Worm (Caenorhabditis elegans) whole organism, L3 larva: ENCODE data around the gene C52E4.7.

Experiments
- R02D3.7 ChIP-seq: fragments of 150-350 bp; optimal IDR thresholded peaks from 2 replicates; lab custom pipeline; 2014; ENCODE audit warnings: missing biosample characterization, missing genetic modification characterization
- ZK546.5 ChIP-seq: sonication (generic microtip); optimal IDR thresholded peaks from 2 replicates; lab custom pipeline; 2017; ENCODE audit warnings: missing biosample characterization, missing genetic modification characterization
- aly-2 ChIP-seq: fragments of 150-350 bp; optimal IDR thresholded peaks from 2 replicates; lab custom pipeline; 2014; ENCODE audit warnings: missing biosample characterization, missing genetic modification characterization
- ama-1 ChIP-seq: fragments of 150-350 bp; optimal IDR thresholded peaks from 2 replicates; lab custom pipeline; 2018
- fos-1 ChIP-seq: fragments of 150-350 bp; optimal IDR thresholded peaks from 2 replicates; lab custom pipeline; 2014; ENCODE audit warnings: missing biosample characterization, missing genetic modification characterization
- jun-1 ChIP-seq: fragments of 150-350 bp; optimal IDR thresholded peaks from 2 replicates; lab custom pipeline; 2014; ENCODE audit warnings: missing biosample characterization, missing genetic modification reagents, missing genetic modification characterization
- lin-39 ChIP-seq: fragments of 150-350 bp; optimal IDR thresholded peaks from 2 replicates; lab custom pipeline; 2018; ENCODE audit warnings: missing biosample characterization, missing genetic modification reagents, missing genetic modification characterization
- lsy-12 ChIP-seq: sonication (generic microtip); optimal IDR thresholded peaks from 2 replicates; lab custom pipeline; 2016; ENCODE audit warnings: mild to moderate bottlenecking, missing genetic modification characterization, missing compliant biosample characterization
- nhr-76 ChIP-seq: fragments of 150-350 bp; sonication (generic microtip); optimal IDR thresholded peaks from 5 replicates; lab custom pipeline; 2014; ENCODE audit warnings: missing biosample characterization, missing genetic modification characterization
- pha-4 ChIP-seq: fragments of 150-350 bp; optimal IDR thresholded peaks from 2 replicates; lab custom pipeline; 2014; ENCODE audit warnings: missing biosample characterization, missing genetic modification reagents, missing genetic modification characterization
- tbx-2 ChIP-seq: sonication (generic microtip); optimal IDR thresholded peaks from 2 replicates; lab custom pipeline; 2016; ENCODE audit warnings: mild to moderate bottlenecking, missing genetic modification characterization, missing compliant biosample characterization
- ztf-11 ChIP-seq: fragments of 150-350 bp; optimal IDR thresholded peaks from 2 replicates; lab custom pipeline; 2014; ENCODE audit warnings: missing biosample characterization, missing genetic modification characterization
- ztf-4 ChIP-seq: fragments of 150-350 bp; optimal IDR thresholded peaks from 2 replicates; lab custom pipeline; 2014; ENCODE audit warnings: missing biosample characterization, missing genetic modification characterization

DNA sequence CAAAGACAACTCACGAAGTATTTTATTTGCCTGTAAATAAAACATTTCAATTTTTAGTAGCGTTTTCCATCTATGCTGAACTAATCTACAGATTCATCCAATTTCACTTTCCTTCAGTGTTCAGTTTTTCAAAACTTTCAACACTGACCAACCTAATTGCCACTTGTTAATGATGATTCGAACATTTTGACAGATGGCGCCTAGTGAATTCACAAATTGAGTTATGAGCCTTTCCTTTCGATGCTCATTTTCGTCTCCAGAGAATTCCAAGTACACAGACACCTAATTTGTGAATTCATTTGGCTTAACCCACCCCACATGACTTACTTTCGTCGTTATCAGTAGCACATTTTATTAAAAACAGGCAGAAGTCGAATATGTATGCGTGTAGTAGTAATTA lies 47.3 kb upstream of the C52E4.7 start:
- TF ChIP-seq lsy-12 (tag; lab: Kevin White, UChicago) (no peak), lin-39 (no peak), fos-1 (tag; lab: Kevin White, UChicago) (no peak), tbx-2 (tag; lab: Kevin White, UChicago) (no peak), pha-4 (no peak), ama-1 (lab: Kevin White, UChicago) (no peak), aly-2 (no peak), ZK546.5 (no peak), R02D3.7 (tag; lab: Kevin White, UChicago) (no peak), ztf-4 (no peak), ztf-11 (no peak), nhr-76 (no peak), jun-1 (tag; lab: Kevin White, UChicago) (no peak)
